Fruit fly (Drosophila melanogaster) whole organism, embryonic: ENCODE results near the gene Tsp29Fb.

Source experiments
- Bgb ChIP-seq: fragments of 200-800 bp; sonication (Bioruptor generic); IDR thresholded peaks from 2 replicates; pipeline ENCODE4 v1.3.6; 2022; ENCODE audit warnings: missing biosample characterization, missing genetic modification characterization; ENCODE audit not compliant: partially characterized antibody
- CG10462 ChIP-seq: fragments of 200-800 bp; sonication (Bioruptor generic); optimal IDR thresholded peaks from 2 replicates; lab custom pipeline; 2016; ENCODE audit warnings: missing biosample characterization, missing genetic modification characterization
- CG11247 ChIP-seq: fragments of 200-800 bp; sonication (Bioruptor generic); IDR thresholded peaks from 2 replicates; pipeline ENCODE4 v1.3.6; 2022; ENCODE audit warnings: missing biosample characterization, missing genetic modification characterization
- CG14014 ChIP-seq: fragments of 200-800 bp; sonication (Bioruptor generic); IDR thresholded peaks from 2 replicates; pipeline ENCODE4 v1.3.6; 2022; ENCODE audit warnings: missing biosample characterization, missing genetic modification characterization
- CG14441 ChIP-seq: fragments of 200-800 bp; sonication (Bioruptor generic); IDR thresholded peaks from 2 replicates; pipeline ENCODE4 v1.3.6; 2022; ENCODE audit warnings: missing biosample characterization, missing genetic modification characterization
- CG14860 ChIP-seq: fragments of 200-800 bp; sonication (Bioruptor generic); IDR thresholded peaks from 3 replicates; pipeline ENCODE4 v1.3.6; 2022; ENCODE audit warnings: missing biosample characterization, missing genetic modification characterization; ENCODE audit not compliant: partially characterized antibody
- CG16863 ChIP-seq: fragments of 200-800 bp; sonication (Bioruptor generic); optimal IDR thresholded peaks from 3 replicates; lab custom pipeline; 2016; ENCODE audit warnings: missing biosample characterization, missing genetic modification characterization
- CG17385 ChIP-seq: fragments of 200-800 bp; sonication (Bioruptor generic); optimal IDR thresholded peaks from 3 replicates; lab custom pipeline; 2018; ENCODE audit warnings: missing biosample characterization, mild to moderate bottlenecking, missing genetic modification characterization
- CG2116 ChIP-seq: fragments of 200-800 bp; sonication (Bioruptor generic); optimal IDR thresholded peaks from 3 replicates; lab custom pipeline; 2018; ENCODE audit warnings: missing biosample characterization, mild to moderate bottlenecking, missing genetic modification characterization
- CG2199 ChIP-seq: fragments of 200-800 bp; sonication (Bioruptor generic); IDR thresholded peaks from 3 replicates; pipeline ENCODE4 v1.3.6; 2022; ENCODE audit warnings: missing biosample characterization, missing genetic modification characterization
- CG2712 ChIP-seq: fragments of 200-800 bp; optimal IDR thresholded peaks from 3 replicates; lab custom pipeline; 2019; ENCODE audit warnings: missing biosample characterization, mild to moderate bottlenecking, missing genetic modification characterization, moderate library complexity
- CG2889 ChIP-seq: fragments of 200-800 bp; sonication (Bioruptor generic); IDR thresholded peaks from 3 replicates; pipeline ENCODE4 v1.3.6; 2022; ENCODE audit warnings: missing biosample characterization, missing genetic modification characterization
- CG3065 ChIP-seq: fragments of 200-800 bp; sonication (Bioruptor generic); optimal IDR thresholded peaks from 2 replicates; lab custom pipeline; 2016; ENCODE audit warnings: missing biosample characterization, missing genetic modification characterization
- CG31224 ChIP-seq: fragments of 200-800 bp; sonication (Bioruptor generic); IDR thresholded peaks from 2 replicates; pipeline ENCODE4 v1.3.6; 2022; ENCODE audit warnings: missing biosample characterization, missing genetic modification characterization
- CG31365 ChIP-seq: fragments of 200-800 bp; sonication (Bioruptor generic); optimal IDR thresholded peaks from 2 replicates; lab custom pipeline; 2018; ENCODE audit warnings: missing biosample characterization, mild to moderate bottlenecking, missing genetic modification characterization
- CG34422 ChIP-seq: fragments of 200-800 bp; sonication (Bioruptor generic); IDR thresholded peaks from 3 replicates; pipeline ENCODE4 v1.3.6; 2022; ENCODE audit warnings: missing biosample characterization, missing genetic modification characterization
- CG3838 ChIP-seq: fragments of 200-800 bp; sonication (Bioruptor generic); optimal IDR thresholded peaks from 3 replicates; lab custom pipeline; 2016; ENCODE audit warnings: missing biosample characterization, missing genetic modification characterization
- CG4854 ChIP-seq: fragments of 200-800 bp; sonication (Bioruptor generic); optimal IDR thresholded peaks from 2 replicates; lab custom pipeline; 2016; ENCODE audit warnings: missing biosample characterization, missing genetic modification characterization, inconsistent platforms
- CG6254 ChIP-seq: fragments of 200-800 bp; sonication (Bioruptor generic); optimal IDR thresholded peaks from 3 replicates; lab custom pipeline; 2017; ENCODE audit warnings: mild to moderate bottlenecking, missing biosample characterization, missing genetic modification reagents, missing genetic modification characterization
- CG6765 ChIP-seq: fragments of 200-800 bp; sonication (Bioruptor generic); optimal IDR thresholded peaks from 3 replicates; lab custom pipeline; 2017; ENCODE audit warnings: missing biosample characterization, mild to moderate bottlenecking, missing genetic modification characterization
- CG8765 ChIP-seq: fragments of 200-800 bp; sonication (Bioruptor generic); IDR thresholded peaks from 2 replicates; pipeline ENCODE4 v1.3.6; 2022; ENCODE audit warnings: missing biosample characterization, missing genetic modification characterization
- CG9932 ChIP-seq: fragments of 200-800 bp; sonication (Bioruptor generic); IDR thresholded peaks from 2 replicates; pipeline ENCODE4 v1.3.6; 2022; ENCODE audit warnings: missing biosample characterization, missing genetic modification characterization
- D19A ChIP-seq: fragments of 200-800 bp; optimal IDR thresholded peaks from 3 replicates; lab custom pipeline; 2019; ENCODE audit warnings: missing biosample characterization, mild to moderate bottlenecking, missing genetic modification characterization, moderate library complexity
- Fer1 ChIP-seq: fragments of 200-800 bp; sonication (Bioruptor generic); optimal IDR thresholded peaks from 2 replicates; lab custom pipeline; 2017; ENCODE audit warnings: missing biosample characterization, mild to moderate bottlenecking, missing genetic modification characterization
- Hmx ChIP-seq: fragments of 200-800 bp; sonication (Bioruptor generic); optimal IDR thresholded peaks from 2 replicates; lab custom pipeline; 2016; ENCODE audit warnings: missing biosample characterization, missing genetic modification characterization
- MTF-1 ChIP-seq: fragments of 200-800 bp; sonication (Bioruptor generic); optimal IDR thresholded peaks from 2 replicates; lab custom pipeline; 2018; ENCODE audit warnings: missing biosample characterization, mild to moderate bottlenecking, missing genetic modification characterization, borderline replicate concordance
- Nf-YB ChIP-seq: fragments of 200-800 bp; sonication (Bioruptor generic); optimal IDR thresholded peaks from 3 replicates; lab custom pipeline; 2019; ENCODE audit warnings: missing biosample characterization, mild to moderate bottlenecking, missing genetic modification characterization, moderate library complexity
- Stat92E ChIP-seq, 3 experiments: fragments of >200 bp in 2 of 3; fragments of 200-800 bp in 1 of 3; sonication (Bioruptor generic) in 1 of 3; optimal IDR thresholded peaks; 2 replicates each; lab custom pipeline; 2017 to 2019; ENCODE audit warnings: missing biosample characterization in 3 of 3, missing genetic modification characterization in 3 of 3, mild to moderate bottlenecking in 1 of 3, moderate library complexity in 1 of 3
- Tbp ChIP-seq: fragments of >200 bp; optimal IDR thresholded peaks from 2 replicates; lab custom pipeline; 2018; ENCODE audit warnings: missing biosample characterization, missing genetic modification characterization
- ac ChIP-seq: fragments of 200-800 bp; sonication (Bioruptor generic); optimal IDR thresholded peaks from 3 replicates; lab custom pipeline; 2017; ENCODE audit warnings: missing biosample characterization, mild to moderate bottlenecking, missing genetic modification characterization
- aop ChIP-seq: fragments of 200-800 bp; sonication (Bioruptor generic); IDR thresholded peaks from 2 replicates; pipeline ENCODE4 v1.3.6; 2022; ENCODE audit warnings: missing biosample characterization, missing genetic modification characterization
- ap ChIP-seq: fragments of 200-800 bp; sonication (Bioruptor generic); IDR thresholded peaks from 2 replicates; pipeline ENCODE4 v1.3.6; 2022; ENCODE audit warnings: missing biosample characterization, missing genetic modification characterization
- cas ChIP-seq: fragments of 200-800 bp; sonication (Bioruptor generic); IDR thresholded peaks from 2 replicates; pipeline ENCODE4 v1.3.6; 2022; ENCODE audit warnings: missing biosample characterization, missing genetic modification characterization
- chif ChIP-seq, 2 experiments: fragments of 200-800 bp; sonication (Bioruptor generic); optimal IDR thresholded peaks; 3 replicates each; lab custom pipeline; 2016; ENCODE audit warnings: missing biosample characterization in 2 of 2, missing genetic modification characterization in 2 of 2
- chm ChIP-seq: fragments of 200-800 bp; sonication (Bioruptor generic); IDR thresholded peaks from 2 replicates; pipeline ENCODE4 v1.3.6; 2022; ENCODE audit warnings: missing biosample characterization, missing genetic modification characterization
- chn ChIP-seq: fragments of 200-800 bp; sonication (Bioruptor generic); optimal IDR thresholded peaks from 2 replicates; lab custom pipeline; 2016; ENCODE audit warnings: missing biosample characterization, missing genetic modification characterization
- da ChIP-seq: fragments of 200-800 bp; sonication (Bioruptor generic); optimal IDR thresholded peaks from 2 replicates; lab custom pipeline; 2016; ENCODE audit warnings: missing biosample characterization, missing genetic modification characterization
- dimm ChIP-seq: fragments of 200-800 bp; sonication (Bioruptor generic); IDR thresholded peaks from 2 replicates; pipeline ENCODE4 v1.3.6; 2022; ENCODE audit warnings: missing biosample characterization, missing genetic modification characterization
- dysf ChIP-seq: fragments of 200-800 bp; sonication (Bioruptor generic); IDR thresholded peaks from 3 replicates; pipeline ENCODE4 v1.3.6; 2022; ENCODE audit warnings: missing biosample characterization, missing genetic modification characterization
- fd102C ChIP-seq: fragments of 200-800 bp; sonication (Bioruptor generic); optimal IDR thresholded peaks from 2 replicates; lab custom pipeline; 2018; ENCODE audit warnings: missing biosample characterization, mild to moderate bottlenecking, missing genetic modification characterization, moderate library complexity
- fru ChIP-seq: fragments of >200 bp; optimal IDR thresholded peaks from 2 replicates; lab custom pipeline; 2017
- h ChIP-seq: fragments of >200 bp; optimal IDR thresholded peaks from 2 replicates; lab custom pipeline; 2017
- insv ChIP-seq, 2 experiments: fragments of 200-800 bp; sonication (Bioruptor generic); optimal IDR thresholded peaks; 3 replicates each; lab custom pipeline; 2016 to 2018; ENCODE audit warnings: missing biosample characterization in 2 of 2, missing genetic modification characterization in 2 of 2
- oc ChIP-seq: fragments of 200-800 bp; sonication (Bioruptor generic); optimal IDR thresholded peaks from 2 replicates; lab custom pipeline; 2018; ENCODE audit warnings: missing biosample characterization, mild to moderate bottlenecking, missing genetic modification characterization, moderate library complexity
- org-1 ChIP-seq: fragments of 200-800 bp; sonication (Bioruptor generic); optimal IDR thresholded peaks from 2 replicates; lab custom pipeline; 2017; ENCODE audit warnings: missing biosample characterization, missing genetic modification characterization
- peb ChIP-seq: fragments of 200-800 bp; sonication (Bioruptor generic); IDR thresholded peaks from 2 replicates; pipeline ENCODE4 v1.3.6; 2022; ENCODE audit warnings: missing biosample characterization, missing genetic modification characterization
- phol ChIP-seq: fragments of 200-800 bp; sonication (Bioruptor generic); optimal IDR thresholded peaks from 3 replicates; lab custom pipeline; 2018; ENCODE audit warnings: missing biosample characterization, mild to moderate bottlenecking, missing genetic modification characterization, moderate library complexity
- psq ChIP-seq: fragments of 200-800 bp; sonication (Bioruptor generic); optimal IDR thresholded peaks from 2 replicates; lab custom pipeline; 2017; ENCODE audit warnings: missing biosample characterization, missing genetic modification characterization
- sc ChIP-seq, 3 experiments: fragments of >200 bp in 2 of 3; fragments of 200-800 bp in 1 of 3; sonication (Bioruptor generic) in 1 of 3; optimal IDR thresholded peaks; 2 replicates in 2 of 3; 3 replicates in 1 of 3; lab custom pipeline; 2017; ENCODE audit warnings: mild to moderate bottlenecking in 1 of 3, missing biosample characterization in 1 of 3, missing genetic modification characterization in 1 of 3, missing genetic modification reagents in 1 of 3
- tin ChIP-seq: fragments of 200-800 bp; sonication (Bioruptor generic); optimal IDR thresholded peaks from 3 replicates; lab custom pipeline; 2016; ENCODE audit warnings: missing biosample characterization, missing genetic modification characterization
- wdn ChIP-seq: fragments of 200-800 bp; sonication (Bioruptor generic); IDR thresholded peaks from 2 replicates; pipeline ENCODE4 v1.3.6; 2022; ENCODE audit warnings: missing biosample characterization, missing genetic modification characterization

Tsp29Fb gene

dm6 chr2L:8958046-8958497, 20.9 kb downstream of the Tsp29Fb start (continued):
- TF ChIP-seq oc (tag; lab: Kevin White, UChicago) (peak; percentile 93), Fer1 (GFP tag; lab: Kevin White, UChicago) (peak; percentile 87), CG8765 (GFP tag; lab: Robert Waterston, UW) (peak; percentile 94), Bgb (GFP tag; lab: Robert Waterston, UW) (peak; percentile 24; the same call in 1 of the 2 replicates), chif (GFP tag; optimal IDR thresholded peaks at IDR 0.05; lab: Kevin White, UChicago) (peak; percentile 90 to 94), CG2116 (GFP tag; lab: Kevin White, UChicago) (peak; percentile 80), chn (GFP tag; lab: Kevin White, UChicago) (peak; percentile 93), ap (GFP tag; lab: Robert Waterston, UW) (peak; percentile 97), sc (optimal IDR thresholded peaks at IDR 0.05; lab: Kevin White, UChicago) (no peak), sc (GFP tag; optimal IDR thresholded peaks at IDR 0.05; lab: Kevin White, UChicago) (peak; percentile 88), peb (GFP tag; lab: Robert Waterston, UW) (peak; percentile 97), psq (peak; percentile 90), CG2199 (GFP tag; lab: Robert Waterston, UW) (peak; percentile 95), CG3838 (peak; percentile 92), Nf-YB (GFP tag; lab: Kevin White, UChicago) (peak; percentile 79), Tbp (GFP tag; lab: Kevin White, UChicago) (no peak), fru (lab: Kevin White, UChicago) (no peak), CG17385 (peak; percentile 86), org-1 (GFP tag; lab: Kevin White, UChicago) (peak; percentile 91), D19A (tag; lab: Kevin White, UChicago) (peak; percentile 96), MTF-1 (GFP tag; lab: Kevin White, UChicago) (peak; percentile 80), chm (GFP tag; lab: Robert Waterston, UW) (peak; percentile 98), CG3065 (GFP tag; lab: Kevin White, UChicago) (peak; percentile 85), CG31365 (tag; lab: Kevin White, UChicago) (peak; percentile 63), CG10462 (GFP tag; lab: Kevin White, UChicago) (peak; percentile 97), CG14441 (peak; percentile 97), CG16863 (GFP tag; lab: Kevin White, UChicago) (peak; percentile 91), dimm (GFP tag; lab: Robert Waterston, UW) (peak; percentile 97), ac (GFP tag; lab: Kevin White, UChicago) (peak; percentile 89), CG14014 (GFP tag; lab: Robert Waterston, UW) (peak; percentile 96), da (GFP tag; lab: Kevin White, UChicago) (peak; percentile 66), phol (peak; percentile 93), fd102C (GFP tag; lab: Kevin White, UChicago) (peak; percentile 93), CG6765 (peak; percentile 78), h (no peak), Stat92E (GFP tag; optimal IDR thresholded peaks at IDR 0.05; lab: Kevin White, UChicago) (peak in 1 of 3 experiments; percentile 66), CG2712 (tag; lab: Kevin White, UChicago) (peak; percentile 98), CG4854 (GFP tag; lab: Kevin White, UChicago) (peak; percentile 84), CG6254 (GFP tag; lab: Kevin White, UChicago) (peak; percentile 88), wdn (GFP tag; lab: Robert Waterston, UW) (peak; percentile 94), aop (GFP tag; lab: Robert Waterston, UW) (peak; percentile 79), CG34422 (GFP tag; lab: Robert Waterston, UW) (peak; percentile 99), dysf (GFP tag; lab: Robert Waterston, UW) (peak; percentile 98), Hmx (peak; percentile 81), tin (GFP tag; lab: Kevin White, UChicago) (peak; percentile 93), insv (GFP tag; optimal IDR thresholded peaks at IDR 0.05; lab: Kevin White, UChicago) (peak in 1 of 2 experiments; percentile 46), CG2889 (peak; percentile 96), CG9932 (GFP tag; lab: Robert Waterston, UW) (peak; percentile 96), CG31224 (GFP tag; lab: Robert Waterston, UW) (peak; percentile 91), cas (GFP tag; lab: Robert Waterston, UW) (peak; percentile 93), CG14860 (no peak), CG11247 (GFP tag; lab: Robert Waterston, UW) (peak; percentile 94)
